Worm (Caenorhabditis elegans): ENCODE data around the gene sknr-1.

sknr-1 gene

DNA sequence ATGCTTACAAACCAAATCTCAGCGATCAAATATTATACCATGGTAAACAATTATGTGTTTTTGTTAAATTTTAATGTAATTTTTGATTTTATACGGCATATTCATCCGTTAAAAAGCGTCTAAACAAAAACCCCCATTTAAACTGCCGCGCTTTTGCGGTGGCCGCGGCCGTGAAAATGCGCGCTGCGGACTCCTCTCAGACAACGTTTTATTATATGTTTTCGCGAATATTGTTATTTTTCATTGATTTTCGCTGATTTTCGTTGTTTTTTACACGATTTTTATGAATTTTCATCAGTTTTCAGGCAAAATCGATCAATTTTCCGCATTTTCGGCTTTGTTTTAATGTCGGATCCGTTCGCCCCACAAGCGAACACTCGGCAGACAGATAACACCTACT is 13.3 kb upstream of the sknr-1 start, which contains the start of gene W02H5.19 (continued):
- TF ChIP-seq mes-2 (tag; optimal IDR thresholded peaks at IDR 0.05; ENCODE audit: poor library complexity, severe bottlenecking): peak; percentile 100
- TF ChIP-seq hlh-30 (tag; optimal IDR thresholded peaks at IDR 0.05; ENCODE audit: insufficient read depth): peak; percentile 46
- peak; percentile 13; the same call in 1 of the 2 replicates for TF ChIP-seq php-3 (GFP tag; IDR thresholded peaks at IDR 0.05)
- peak; percentile 52 for TF ChIP-seq F49E8.2 (tag; optimal IDR thresholded peaks at IDR 0.05; ENCODE audit: borderline replicate concordance)
- TF ChIP-seq tag-97 (GFP tag; IDR thresholded peaks at IDR 0.05): 0 out of 2 replicates have a peak, but pooled peaks have one; percentile 56
- TF ChIP-seq hlh-11 (tag; optimal IDR thresholded peaks at IDR 0.05): peak; percentile 65
- TF ChIP-seq arid-1 (GFP tag; conservative IDR thresholded peaks at IDR 0.05): 0 out of 2 replicates have a peak, but pooled peaks have one; percentile 19
- TF ChIP-seq mep-1 (tag; optimal IDR thresholded peaks at IDR 0.05): peak; percentile 67
- no peak for TF ChIP-seq T20F7.1 (GFP tag; optimal IDR thresholded peaks at IDR 0.05)
- TF ChIP-seq egl-43 (GFP tag; IDR thresholded peaks at IDR 0.05): no peak
- TF ChIP-seq daf-16 (GFP tag; optimal IDR thresholded peaks at IDR 0.05): peak; percentile 15 to 28
- TF ChIP-seq daf-16 (tag; optimal IDR thresholded peaks at IDR 0.05): peak; percentile 52
- peak; percentile 60 for TF ChIP-seq rbr-2 (tag; optimal IDR thresholded peaks at IDR 0.05)
- peak; percentile 67 for TF ChIP-seq aha-1 (tag)
- TF ChIP-seq ctbp-1 (GFP tag; IDR thresholded peaks at IDR 0.05): no peak
- peak; percentile 85 for TF ChIP-seq lin-38 (GFP tag; IDR thresholded peaks at IDR 0.05)
- no peak for TF ChIP-seq pha-4 (GFP tag; IDR thresholded peaks at IDR 0.05)
- TF ChIP-seq pha-4 (tag; optimal IDR thresholded peaks at IDR 0.05): no peak
- no peak for TF ChIP-seq lin-1 (GFP tag; IDR thresholded peaks at IDR 0.05)
- no peak for TF ChIP-seq zip-2 (tag; optimal IDR thresholded peaks at IDR 0.05)
- no peak for TF ChIP-seq fkh-10 (GFP tag; optimal IDR thresholded peaks at IDR 0.05)
- peak in 1 of 2 experiments; percentile 91 for TF ChIP-seq hif-1 (tag; optimal IDR thresholded peaks at IDR 0.05)
- TF ChIP-seq mdt-29 (GFP tag; IDR thresholded peaks at IDR 0.05): no peak
- peak; percentile 67 for TF ChIP-seq F10B5.3 (tag; optimal IDR thresholded peaks at IDR 0.05)
- TF ChIP-seq ztf-7 (tag; optimal IDR thresholded peaks at IDR 0.05): peak; percentile 45
- peak; percentile 61; the same call in 1 of the 2 replicates for TF ChIP-seq Y48G9A.11 (GFP tag; IDR thresholded peaks at IDR 0.05)
- no peak for TF ChIP-seq spr-1 (tag; optimal IDR thresholded peaks at IDR 0.05)
- peak; percentile 98 for TF ChIP-seq dpl-1 (GFP tag; optimal IDR thresholded peaks at IDR 0.05)
- no peak for TF ChIP-seq daf-19 (GFP tag; conservative IDR thresholded peaks at IDR 0.05)
- TF ChIP-seq nhr-48 (tag; optimal IDR thresholded peaks at IDR 0.05): peak; percentile 2
- TF ChIP-seq D1046.2 (GFP tag; IDR thresholded peaks at IDR 0.05): 0 out of 2 replicates have a peak, but pooled peaks have one; percentile 25
- peak; percentile 35; the same call in 1 of the 2 replicates for TF ChIP-seq vab-7 (GFP tag; IDR thresholded peaks at IDR 0.05)
- no peak for TF ChIP-seq Y75B8A.6 (GFP tag; IDR thresholded peaks at IDR 0.05)
- TF ChIP-seq unc-62 (GFP tag; optimal IDR thresholded peaks at IDR 0.05 in 1 of 2): no peak
- TF ChIP-seq unc-62 (tag; optimal IDR thresholded peaks at IDR 0.05): no peak
- peak; percentile 90 for TF ChIP-seq duxl-1 (tag; optimal IDR thresholded peaks at IDR 0.05; ENCODE audit: poor library complexity)
- no peak for TF ChIP-seq zag-1 (tag; optimal IDR thresholded peaks at IDR 0.05)
- TF ChIP-seq nhr-102 (tag; optimal IDR thresholded peaks at IDR 0.05): peak; percentile 72
- TF ChIP-seq ceh-20 (GFP tag; IDR thresholded peaks at IDR 0.05): 0 out of 2 replicates have a peak, but pooled peaks have one; percentile 32
- TF ChIP-seq ceh-32 (tag; optimal IDR thresholded peaks at IDR 0.05; ENCODE audit: poor library complexity): no peak
- 0 out of 2 replicates have a peak, but pooled peaks have one; percentile 30 for TF ChIP-seq T26A8.4 (GFP tag; IDR thresholded peaks at IDR 0.05)
- TF ChIP-seq lir-3 (tag; optimal IDR thresholded peaks at IDR 0.05): no peak
- peak; percentile 27 for TF ChIP-seq nhr-6 (tag; optimal IDR thresholded peaks at IDR 0.05)
- peak; percentile 73 for TF ChIP-seq dmd-6 (GFP tag; IDR thresholded peaks at IDR 0.05)
- no peak for TF ChIP-seq R02D3.7 (tag; optimal IDR thresholded peaks at IDR 0.05)
- peak in 1 of 2 experiments; percentile 85 for TF ChIP-seq lsy-2 (tag; optimal IDR thresholded peaks at IDR 0.05)
- 0 out of 2 replicates have a peak, but pooled peaks have one; percentile 45 for TF ChIP-seq zfp-3 (GFP tag; conservative IDR thresholded peaks at IDR 0.05)
- peak; percentile 65 for TF ChIP-seq unc-130 (GFP tag; optimal IDR thresholded peaks at IDR 0.05)
- no peak for TF ChIP-seq set-16 (GFP tag; IDR thresholded peaks at IDR 0.05)
- 0 out of 2 replicates have a peak, but pooled peaks have one; percentile 22 for TF ChIP-seq ceh-44 (GFP tag; IDR thresholded peaks at IDR 0.05)

Measured in whole organism, L4 larva.